Worm (Caenorhabditis elegans) whole organism, mixed stage, embryonic: ENCODE data around the gene F30H5.3.

Source experiments
- M03D4.4 ChIP-seq: sonication (generic microtip); optimal IDR thresholded peaks from 2 replicates; lab custom pipeline; 2017; ENCODE audit warnings: mild to moderate bottlenecking, missing genetic modification characterization, missing compliant biosample characterization
- blmp-1 ChIP-seq: fragments of 150-350 bp; optimal IDR thresholded peaks from 2 replicates; lab custom pipeline; 2014; ENCODE audit warnings: missing biosample characterization, missing genetic modification characterization
- ceh-43 ChIP-seq: fragments of 200-800 bp; sonication (Bioruptor generic); optimal IDR thresholded peaks from 2 replicates; lab custom pipeline; 2018; ENCODE audit warnings: mild to moderate bottlenecking, missing genetic modification characterization, moderate library complexity, missing compliant biosample characterization
- ceh-83 ChIP-seq: fragments of 200-800 bp; sonication (Bioruptor generic); optimal IDR thresholded peaks from 2 replicates; lab custom pipeline; 2018; ENCODE audit warnings: mild to moderate bottlenecking, missing genetic modification characterization, missing compliant biosample characterization
- ces-1 ChIP-seq: fragments of 150-350 bp; optimal IDR thresholded peaks from 2 replicates; lab custom pipeline; 2014; ENCODE audit warnings: missing biosample characterization, missing genetic modification reagents, missing genetic modification characterization
- cnd-1 ChIP-seq: fragments of 200-800 bp; sonication (Bioruptor generic); optimal IDR thresholded peaks from 2 replicates; lab custom pipeline; 2018; ENCODE audit warnings: mild to moderate bottlenecking, missing genetic modification characterization, missing compliant biosample characterization
- drap-1 ChIP-seq: fragments of 200-800 bp; sonication (Bioruptor generic); optimal IDR thresholded peaks from 3 replicates; lab custom pipeline; 2018; ENCODE audit warnings: mild to moderate bottlenecking, missing genetic modification characterization, missing compliant biosample characterization
- elt-1 ChIP-seq: sonication (generic microtip); optimal IDR thresholded peaks from 2 replicates; lab custom pipeline; 2017; ENCODE audit warnings: missing genetic modification characterization, mild to moderate bottlenecking, missing compliant biosample characterization, antibody characterized with exemption, moderate library complexity, borderline replicate concordance; ENCODE audit not compliant: insufficient read depth
- elt-3 ChIP-seq: fragments of 150-350 bp; optimal IDR thresholded peaks from 2 replicates; lab custom pipeline; 2014; ENCODE audit warnings: missing biosample characterization, missing genetic modification characterization
- ham-2 ChIP-seq: fragments of 200-800 bp; sonication (Bioruptor generic); optimal IDR thresholded peaks from 2 replicates; lab custom pipeline; 2018; ENCODE audit warnings: mild to moderate bottlenecking, missing genetic modification characterization, missing compliant biosample characterization
- hlh-1 ChIP-seq: fragments of 150-350 bp; optimal IDR thresholded peaks from 2 replicates; lab custom pipeline; 2014; ENCODE audit warnings: missing biosample characterization, missing genetic modification reagents, missing genetic modification characterization
- lin-13 ChIP-seq: fragments of 150-350 bp; optimal IDR thresholded peaks from 2 replicates; lab custom pipeline; 2014; ENCODE audit warnings: missing biosample characterization, missing genetic modification characterization
- lin-32 ChIP-seq: fragments of 200-800 bp; sonication (Bioruptor generic); optimal IDR thresholded peaks from 2 replicates; lab custom pipeline; 2018; ENCODE audit warnings: mild to moderate bottlenecking, missing genetic modification characterization, missing compliant biosample characterization
- lsy-2 ChIP-seq: fragments of 150-350 bp; optimal IDR thresholded peaks from 2 replicates; lab custom pipeline; 2014; ENCODE audit warnings: missing biosample characterization, missing genetic modification characterization
- mab-5 ChIP-seq: fragments of 150-350 bp; optimal IDR thresholded peaks from 2 replicates; lab custom pipeline; 2014; ENCODE audit warnings: missing biosample characterization, missing genetic modification characterization
- mep-1 ChIP-seq: fragments of 150-350 bp; optimal IDR thresholded peaks from 2 replicates; lab custom pipeline; 2017; ENCODE audit warnings: missing biosample characterization, missing genetic modification reagents, missing genetic modification characterization, inconsistent platforms
- mls-2 ChIP-seq: sonication (generic microtip); optimal IDR thresholded peaks from 2 replicates; lab custom pipeline; 2016; ENCODE audit warnings: mild to moderate bottlenecking, missing genetic modification characterization, moderate library complexity, missing compliant biosample characterization
- nhr-12 ChIP-seq: fragments of 150-350 bp; optimal IDR thresholded peaks from 2 replicates; lab custom pipeline; 2014; ENCODE audit warnings: missing biosample characterization, missing genetic modification characterization
- nhr-2 ChIP-seq: fragments of 150-350 bp; optimal IDR thresholded peaks from 2 replicates; lab custom pipeline; 2014; ENCODE audit warnings: missing biosample characterization, missing genetic modification characterization
- nhr-237 ChIP-seq: fragments of 150-350 bp; optimal IDR thresholded peaks from 2 replicates; lab custom pipeline; 2014; ENCODE audit warnings: missing biosample characterization, missing genetic modification characterization
- nhr-28 ChIP-seq: fragments of 150-350 bp; optimal IDR thresholded peaks from 2 replicates; lab custom pipeline; 2014; ENCODE audit warnings: missing biosample characterization, missing genetic modification characterization
- pha-4 ChIP-seq: fragments of 150-350 bp; optimal IDR thresholded peaks from 2 replicates; lab custom pipeline; 2018; ENCODE audit warnings: missing biosample characterization, missing genetic modification reagents, missing genetic modification characterization
- sem-2 ChIP-seq: fragments of 200-800 bp; sonication (Bioruptor generic); optimal IDR thresholded peaks from 2 replicates; lab custom pipeline; 2018; ENCODE audit warnings: mild to moderate bottlenecking, missing genetic modification characterization, missing compliant biosample characterization
- snpc-4 ChIP-seq: fragments of 150-350 bp; optimal IDR thresholded peaks from 2 replicates; lab custom pipeline; 2014; ENCODE audit warnings: missing biosample characterization, missing genetic modification characterization
- sptf-1 ChIP-seq: sonication (generic microtip); optimal IDR thresholded peaks from 2 replicates; lab custom pipeline; 2017; ENCODE audit warnings: mild to moderate bottlenecking, missing genetic modification characterization, moderate library complexity, missing compliant biosample characterization
- tbx-8 ChIP-seq: fragments of 200-800 bp; sonication (Bioruptor generic); optimal IDR thresholded peaks from 2 replicates; lab custom pipeline; 2018; ENCODE audit warnings: mild to moderate bottlenecking, missing genetic modification characterization, moderate library complexity, missing compliant biosample characterization
- unc-120 ChIP-seq: sonication (generic microtip); optimal IDR thresholded peaks from 2 replicates; lab custom pipeline; 2017; ENCODE audit warnings: missing genetic modification characterization, missing compliant biosample characterization; ENCODE audit not compliant: poor library complexity, severe bottlenecking
- unc-39 ChIP-seq: fragments of 150-350 bp; optimal IDR thresholded peaks from 2 replicates; lab custom pipeline; 2014; ENCODE audit warnings: missing biosample characterization, missing genetic modification characterization
- unc-62 ChIP-seq: fragments of 150-350 bp; optimal IDR thresholded peaks from 2 replicates; lab custom pipeline; 2014; ENCODE audit warnings: missing biosample characterization, missing genetic modification reagents, missing genetic modification characterization
- zip-8 ChIP-seq: fragments of 150-350 bp; optimal IDR thresholded peaks from 2 replicates; lab custom pipeline; 2014; ENCODE audit warnings: missing biosample characterization, missing genetic modification characterization
- ztf-11 ChIP-seq: fragments of 150-350 bp; optimal IDR thresholded peaks from 2 replicates; lab custom pipeline; 2014; ENCODE audit warnings: missing biosample characterization, missing genetic modification characterization

The F30H5.3 gene

ce11 chrIII:532152-532551, 20.1 kb upstream of the F30H5.3 start:
- TF ChIP-seq unc-39 (no peak), lsy-2 (no peak), unc-120 (tag; lab: Kevin White, UChicago) (no peak), elt-3 (tag; lab: Kevin White, UChicago) (no peak), lin-13 (no peak), tbx-8 (GFP tag; lab: Kevin White, UChicago) (no peak), blmp-1 (tag; lab: Kevin White, UChicago) (no peak), drap-1 (no peak), ztf-11 (tag; lab: Kevin White, UChicago) (no peak), nhr-237 (tag; lab: Kevin White, UChicago) (no peak), mep-1 (tag; lab: Kevin White, UChicago) (no peak), nhr-2 (tag; lab: Kevin White, UChicago) (no peak), ceh-83 (GFP tag; lab: Kevin White, UChicago) (no peak), nhr-12 (tag; lab: Kevin White, UChicago) (no peak), pha-4 (tag; lab: Kevin White, UChicago) (no peak), zip-8 (tag; lab: Kevin White, UChicago) (no peak), mls-2 (no peak), hlh-1 (tag; lab: Kevin White, UChicago) (no peak)

- TF ChIP-seq nhr-12 (tag; lab: Kevin White, UChicago): no peak
- TF ChIP-seq unc-120 (tag; lab: Kevin White, UChicago): no peak
- TF ChIP-seq unc-62: no peak
Measured at ce11 chrIII:530899-531298, 18.9 kb upstream of the F30H5.3 start.

- no peak for TF ChIP-seq ztf-11 (tag; lab: Kevin White, UChicago)
- no peak for TF ChIP-seq unc-39
- TF ChIP-seq lin-32: no peak
- no peak for TF ChIP-seq elt-3 (tag; lab: Kevin White, UChicago)
- no peak for TF ChIP-seq nhr-12 (tag; lab: Kevin White, UChicago)
- TF ChIP-seq ham-2 (GFP tag; lab: Kevin White, UChicago): no peak
- no peak for TF ChIP-seq unc-120 (tag; lab: Kevin White, UChicago)
- no peak for TF ChIP-seq mep-1 (tag; lab: Kevin White, UChicago)
- no peak for TF ChIP-seq M03D4.4 (tag; lab: Kevin White, UChicago)
- no peak for TF ChIP-seq elt-1 (tag; lab: Kevin White, UChicago)
- TF ChIP-seq blmp-1 (tag; lab: Kevin White, UChicago): no peak
- TF ChIP-seq, all 35 proteins: peak for 0
Measured at ce11 chrIII:526824-527223, 14.8 kb upstream of the F30H5.3 start, which contains the start of gene T22F7.4. Gene T22F7.4 (minus strand): TSS chrIII:526924.

ce11 chrIII:523944-524343, 11.9 kb upstream of the F30H5.3 start, which contains the start of gene T22F7.3:
Gene T22F7.3 (minus strand): TSS chrIII:524044.
- TF ChIP-seq nhr-28 (tag; lab: Kevin White, UChicago): no peak
- no peak for TF ChIP-seq ceh-43
- no peak for TF ChIP-seq cnd-1
- TF ChIP-seq M03D4.4 (tag; lab: Kevin White, UChicago): no peak
- no peak for TF ChIP-seq lin-32

ce11 chrIII:513360-513759, 1.3 kb upstream of the F30H5.3 start:
- no peak for TF ChIP-seq blmp-1 (tag; lab: Kevin White, UChicago)
- TF ChIP-seq lin-13: no peak
- TF ChIP-seq drap-1: no peak
- TF ChIP-seq elt-1 (tag; lab: Kevin White, UChicago): no peak
- no peak for TF ChIP-seq snpc-4 (tag; lab: Kevin White, UChicago)
- no peak for TF ChIP-seq hlh-1 (tag; lab: Kevin White, UChicago)

- TF ChIP-seq mep-1 (tag; lab: Kevin White, UChicago) (no peak), ham-2 (GFP tag; lab: Kevin White, UChicago) (no peak), unc-39 (no peak), sem-2 (no peak), ces-1 (no peak), pha-4 (tag; lab: Kevin White, UChicago) (no peak), zip-8 (tag; lab: Kevin White, UChicago) (no peak), nhr-12 (tag; lab: Kevin White, UChicago) (no peak), elt-3 (tag; lab: Kevin White, UChicago) (no peak), sptf-1 (tag; lab: Kevin White, UChicago) (no peak), ceh-43 (no peak), cnd-1 (no peak), nhr-28 (tag; lab: Kevin White, UChicago) (no peak), nhr-2 (tag; lab: Kevin White, UChicago) (no peak), mab-5 (tag; lab: Kevin White, UChicago) (no peak), blmp-1 (tag; lab: Kevin White, UChicago) (no peak)
Measured at ce11 chrIII:509045-509444, 3.0 kb downstream of the F30H5.3 start.
